Fruit fly (Drosophila melanogaster) whole organism, pupa: ENCODE measurements around the gene Cpr76Bc.

ENCODE experiments used
- CG12605 ChIP-seq: fragments of 200-800 bp; sonication (Bioruptor generic); IDR thresholded peaks from 2 replicates; pipeline ENCODE4 v1.3.6; 2022; ENCODE audit warnings: missing biosample characterization, missing genetic modification characterization
- CG14655 ChIP-seq: fragments of 200-800 bp; sonication (Bioruptor generic); optimal IDR thresholded peaks from 3 replicates; lab custom pipeline; 2017; ENCODE audit warnings: mild to moderate bottlenecking, missing biosample characterization, missing genetic modification reagents, missing genetic modification characterization
- CG15710 ChIP-seq: fragments of 200-800 bp; sonication (Bioruptor generic); optimal IDR thresholded peaks from 2 replicates; lab custom pipeline; 2018; ENCODE audit warnings: missing biosample characterization, mild to moderate bottlenecking, missing genetic modification characterization, moderate library complexity
- CG4496 ChIP-seq: fragments of 200-800 bp; sonication (Bioruptor generic); IDR thresholded peaks from 3 replicates; pipeline ENCODE4 v1.3.6; 2022; ENCODE audit warnings: missing biosample characterization, missing genetic modification characterization
- CG8159 ChIP-seq: fragments of 200-800 bp; sonication (Bioruptor generic); optimal IDR thresholded peaks from 3 replicates; lab custom pipeline; 2018; ENCODE audit warnings: missing biosample characterization, mild to moderate bottlenecking, missing genetic modification characterization, moderate library complexity
- CG9948 ChIP-seq: fragments of 200-800 bp; sonication (Bioruptor generic); optimal IDR thresholded peaks from 2 replicates; lab custom pipeline; 2018; ENCODE audit warnings: missing biosample characterization, mild to moderate bottlenecking, missing genetic modification characterization, moderate library complexity
- D1 ChIP-seq: fragments of 200-800 bp; sonication (Bioruptor generic); optimal IDR thresholded peaks from 2 replicates; lab custom pipeline; 2018; ENCODE audit warnings: missing biosample characterization, mild to moderate bottlenecking, missing genetic modification characterization, moderate library complexity
- EcR ChIP-seq: fragments of 200-800 bp; sonication (Bioruptor generic); optimal IDR thresholded peaks from 3 replicates; lab custom pipeline; 2019; ENCODE audit warnings: missing biosample characterization, missing genetic modification characterization, mild to moderate bottlenecking, moderate library complexity, missing genetic modification reagents
- Ets98B ChIP-seq: fragments of 200-800 bp; sonication (Bioruptor generic); IDR thresholded peaks from 2 replicates; pipeline ENCODE4 v1.3.6; 2022; ENCODE audit warnings: missing biosample characterization, missing genetic modification characterization
- Pif1B ChIP-seq: fragments of 200-800 bp; sonication (Bioruptor generic); optimal IDR thresholded peaks from 3 replicates; lab custom pipeline; 2016; ENCODE audit warnings: missing biosample characterization, missing genetic modification characterization
- Snoo ChIP-seq: fragments of 200-800 bp; sonication (Bioruptor generic); optimal IDR thresholded peaks from 3 replicates; lab custom pipeline; 2017; ENCODE audit warnings: missing biosample characterization, mild to moderate bottlenecking, missing genetic modification characterization, inconsistent platforms
- gl ChIP-seq: fragments of 200-800 bp; sonication (Bioruptor generic); optimal IDR thresholded peaks from 2 replicates; lab custom pipeline; 2018; ENCODE audit warnings: missing biosample characterization, mild to moderate bottlenecking, missing genetic modification characterization
- rn ChIP-seq: fragments of 200-800 bp; sonication (Bioruptor generic); IDR thresholded peaks from 2 replicates; pipeline ENCODE4 v1.3.6; 2022; ENCODE audit warnings: missing biosample characterization, missing genetic modification characterization

DNA sequence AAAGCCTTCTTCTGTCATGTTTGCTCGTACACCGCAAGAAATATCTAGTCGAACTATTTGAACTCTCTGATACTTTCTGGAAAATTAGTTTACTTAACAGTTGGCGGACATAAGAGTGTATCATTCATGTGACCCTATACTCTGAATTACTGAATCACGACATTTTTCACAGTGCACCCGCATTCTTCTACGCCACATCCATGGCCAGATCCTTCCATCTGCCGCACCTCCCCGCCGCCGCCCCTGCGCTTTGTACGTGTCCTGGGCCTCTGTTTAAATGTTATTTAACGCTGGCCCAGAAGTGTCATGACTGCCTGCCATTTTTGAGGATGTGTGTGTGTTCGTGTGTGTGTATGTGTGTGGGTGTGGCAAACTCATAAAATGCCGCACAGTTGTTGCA is 8.1 kb upstream of the Cpr76Bc start:
- TF ChIP-seq CG9948 (no peak), rn (GFP tag; lab: Robert Waterston, UW) (no peak), CG8159 (tag; lab: Kevin White, UChicago) (no peak), gl (tag; lab: Kevin White, UChicago) (no peak), Pif1B (GFP tag; lab: Kevin White, UChicago) (no peak), Snoo (tag; lab: Kevin White, UChicago) (no peak), CG15710 (no peak), CG12605 (GFP tag; lab: Robert Waterston, UW) (no peak), D1 (no peak), CG14655 (GFP tag; lab: Kevin White, UChicago) (no peak), CG4496 (no peak), Ets98B (GFP tag; lab: Robert Waterston, UW) (no peak), EcR (GFP tag; lab: Kevin White, UChicago) (no peak)
